Worm (Caenorhabditis elegans) whole organism, young adult: ENCODE results near the gene asd-1.

Source experiments
- B0336.3 ChIP-seq: fragments of 200-800 bp; sonication (Bioruptor generic); IDR thresholded peaks from 2 replicates; pipeline ENCODE4 v1.3.6; 2022; ENCODE audit warnings: missing genetic modification characterization, missing compliant biosample characterization
- D2030.7 ChIP-seq: fragments of 200-800 bp; sonication (Bioruptor generic); IDR thresholded peaks from 2 replicates; pipeline ENCODE4 v1.3.6; 2022; ENCODE audit warnings: missing genetic modification reagents, missing genetic modification characterization, missing compliant biosample characterization
- F23B12.7 ChIP-seq: sonication (generic microtip); optimal IDR thresholded peaks from 2 replicates; lab custom pipeline; 2017; ENCODE audit warnings: missing genetic modification characterization, mild to moderate bottlenecking, missing compliant biosample characterization, antibody characterized with exemption, moderate library complexity; ENCODE audit not compliant: insufficient read depth
- F37B4.10 ChIP-seq: fragments of 200-800 bp; sonication (Bioruptor generic); IDR thresholded peaks from 2 replicates; pipeline ENCODE4 v1.3.6; 2022; ENCODE audit warnings: missing genetic modification characterization, missing compliant biosample characterization
- F52B5.7 ChIP-seq: sonication (generic microtip); optimal IDR thresholded peaks from 2 replicates; lab custom pipeline; 2016; ENCODE audit warnings: mild to moderate bottlenecking, missing genetic modification characterization, missing compliant biosample characterization
- T07F8.4 ChIP-seq: sonication (generic microtip); optimal IDR thresholded peaks from 2 replicates; lab custom pipeline; 2016; ENCODE audit warnings: mild to moderate bottlenecking, missing genetic modification characterization, moderate library complexity, missing compliant biosample characterization
- attf-6 ChIP-seq: fragments of 200-800 bp; sonication (Bioruptor generic); IDR thresholded peaks from 2 replicates; pipeline ENCODE4 v1.3.6; 2022; ENCODE audit warnings: missing genetic modification reagents, missing genetic modification characterization, missing compliant biosample characterization
- bed-1 ChIP-seq: fragments of 200-800 bp; sonication (Bioruptor generic); IDR thresholded peaks from 2 replicates; pipeline ENCODE4 v1.3.6; 2022; ENCODE audit warnings: missing genetic modification reagents, missing genetic modification characterization, missing compliant biosample characterization
- die-1 ChIP-seq: sonication (generic microtip); optimal IDR thresholded peaks from 2 replicates; lab custom pipeline; 2016; ENCODE audit warnings: missing genotype, mild to moderate bottlenecking, missing genetic modification characterization, missing compliant biosample characterization
- dpff-1 ChIP-seq: sonication (generic microtip); optimal IDR thresholded peaks from 2 replicates; lab custom pipeline; 2017; ENCODE audit warnings: mild to moderate bottlenecking, missing genetic modification characterization, missing compliant biosample characterization
- efl-1 ChIP-seq: fragments of 150-350 bp; optimal IDR thresholded peaks from 2 replicates; lab custom pipeline; 2014; ENCODE audit warnings: missing biosample characterization, missing genetic modification reagents, missing genetic modification characterization
- ekl-4 ChIP-seq: fragments of 200-800 bp; sonication (Bioruptor generic); IDR thresholded peaks from 2 replicates; pipeline ENCODE4 v1.3.6; 2022; ENCODE audit warnings: missing genetic modification reagents, missing genetic modification characterization, missing compliant biosample characterization
- him-1 ChIP-seq: sonication (generic microtip); optimal IDR thresholded peaks from 2 replicates; lab custom pipeline; 2016; ENCODE audit warnings: missing genotype, missing genetic modification reagents, missing genetic modification characterization, missing compliant biosample characterization
- hlh-12 ChIP-seq: sonication (generic microtip); optimal IDR thresholded peaks from 2 replicates; lab custom pipeline; 2016; ENCODE audit warnings: missing genetic modification characterization, missing compliant biosample characterization
- hlh-26 ChIP-seq: fragments of 200-800 bp; sonication (Bioruptor generic); conservative IDR thresholded peaks from 2 replicates; pipeline ENCODE4 v1.3.6; 2022; ENCODE audit warnings: missing genetic modification reagents, missing genetic modification characterization, missing compliant biosample characterization
- hmg-1.2 ChIP-seq: fragments of 200-800 bp; sonication (Bioruptor generic); IDR thresholded peaks from 2 replicates; pipeline ENCODE4 v1.3.6; 2022; ENCODE audit warnings: missing genetic modification reagents, missing genetic modification characterization, missing compliant biosample characterization
- hmg-20 ChIP-seq: fragments of 200-800 bp; sonication (Bioruptor generic); IDR thresholded peaks from 2 replicates; pipeline ENCODE4 v1.3.6; 2022; ENCODE audit warnings: missing genetic modification reagents, missing genetic modification characterization, missing compliant biosample characterization
- hrde-1 ChIP-seq: sonication (generic microtip); optimal IDR thresholded peaks from 2 replicates; lab custom pipeline; 2016; ENCODE audit warnings: missing genetic modification characterization, mild to moderate bottlenecking, missing compliant biosample characterization, moderate library complexity, missing genotype, missing genetic modification reagents, borderline replicate concordance
- lag-1 ChIP-seq: fragments of 200-800 bp; sonication (Bioruptor generic); IDR thresholded peaks from 2 replicates; pipeline ENCODE4 v1.3.6; 2022; ENCODE audit warnings: missing genetic modification reagents, missing genetic modification characterization, missing compliant biosample characterization
- let-526 ChIP-seq: fragments of 200-800 bp; sonication (Bioruptor generic); IDR thresholded peaks from 2 replicates; pipeline ENCODE4 v1.3.6; 2022; ENCODE audit warnings: missing genetic modification reagents, missing genetic modification characterization, missing compliant biosample characterization
- let-607 ChIP-seq, 2 experiments: fragments of 200-800 bp in 1 of 2; sonication (Bioruptor generic) in 1 of 2; sonication (generic microtip) in 1 of 2; optimal IDR thresholded peaks; 2 replicates each; lab custom pipeline; 2016 to 2018; ENCODE audit warnings: mild to moderate bottlenecking in 2 of 2, missing compliant biosample characterization in 2 of 2, missing genetic modification characterization in 2 of 2, moderate library complexity in 2 of 2, missing genotype in 1 of 2
- lin-35 ChIP-seq, 3 experiments: fragments of 150-350 bp in 2 of 3; sonication (generic microtip) in 1 of 3; optimal IDR thresholded peaks; 2 replicates each; lab custom pipeline; 2014 to 2018; ENCODE audit warnings: missing biosample characterization in 3 of 3, missing genetic modification characterization in 3 of 3, missing genetic modification reagents in 3 of 3
- madf-6 ChIP-seq: fragments of 200-800 bp; sonication (Bioruptor generic); IDR thresholded peaks from 2 replicates; pipeline ENCODE4 v1.3.6; 2022; ENCODE audit warnings: missing genetic modification reagents, missing genetic modification characterization, missing compliant biosample characterization
- mcd-1 ChIP-seq: fragments of 200-800 bp; sonication (Bioruptor generic); IDR thresholded peaks from 2 replicates; pipeline ENCODE4 v1.3.6; 2022; ENCODE audit warnings: missing genetic modification reagents, missing genetic modification characterization, missing compliant biosample characterization
- nfyb-1 ChIP-seq: fragments of 200-800 bp; sonication (Bioruptor generic); IDR thresholded peaks from 2 replicates; pipeline ENCODE4 v1.3.6; 2022; ENCODE audit warnings: missing genetic modification reagents, missing genetic modification characterization, missing compliant biosample characterization
- nhr-120 ChIP-seq: fragments of 200-800 bp; sonication (Bioruptor generic); IDR thresholded peaks from 2 replicates; pipeline ENCODE4 v1.3.6; 2022; ENCODE audit warnings: missing genetic modification characterization, missing compliant biosample characterization
- nhr-80 ChIP-seq: sonication (generic microtip); optimal IDR thresholded peaks from 2 replicates; lab custom pipeline; 2016; ENCODE audit warnings: missing genetic modification characterization, missing compliant biosample characterization
- rec-8 ChIP-seq, 2 experiments: sonication (generic microtip); optimal IDR thresholded peaks; 2 replicates each; lab custom pipeline; 2016; ENCODE audit warnings: mild to moderate bottlenecking in 2 of 2, missing genetic modification characterization in 2 of 2, missing genetic modification reagents in 2 of 2, missing genotype in 2 of 2, missing biosample characterization in 1 of 2, missing compliant biosample characterization in 1 of 2, moderate library complexity in 1 of 2
- repo-1 ChIP-seq: sonication (generic microtip); optimal IDR thresholded peaks from 2 replicates; lab custom pipeline; 2017; ENCODE audit warnings: mild to moderate bottlenecking, missing genetic modification characterization, missing compliant biosample characterization
- rpc-1 ChIP-seq, 2 experiments: fragments of 150-350 bp in 1 of 2; sonication (generic microtip) in 1 of 2; optimal IDR thresholded peaks; 2 replicates each; lab custom pipeline; 2014 to 2018; ENCODE audit warnings: missing biosample characterization in 1 of 2, missing genetic modification characterization in 1 of 2, missing genetic modification reagents in 1 of 2, missing genotype in 1 of 2
- sea-2 ChIP-seq: fragments of 200-800 bp; sonication (Bioruptor generic); IDR thresholded peaks from 2 replicates; pipeline ENCODE4 v1.3.6; 2022; ENCODE audit warnings: missing genetic modification characterization, missing compliant biosample characterization
- snpc-1.3 ChIP-seq: sonication (generic microtip); optimal IDR thresholded peaks from 2 replicates; lab custom pipeline; 2017; ENCODE audit warnings: missing genetic modification characterization, mild to moderate bottlenecking, missing compliant biosample characterization, antibody characterized with exemption, moderate library complexity, missing genotype, missing genetic modification reagents; ENCODE audit not compliant: insufficient read depth
- snpc-3.4 ChIP-seq: sonication (generic microtip); optimal IDR thresholded peaks from 2 replicates; lab custom pipeline; 2017; ENCODE audit warnings: missing genetic modification characterization, mild to moderate bottlenecking, missing compliant biosample characterization, antibody characterized with exemption, moderate library complexity, missing genotype, missing genetic modification reagents
- tbp1 ChIP-seq: fragments of 200-800 bp; sonication (Bioruptor generic); optimal IDR thresholded peaks from 2 replicates; lab custom pipeline; 2018; ENCODE audit warnings: mild to moderate bottlenecking, missing genetic modification characterization, missing compliant biosample characterization
- unc-130 ChIP-seq: sonication (generic microtip); optimal IDR thresholded peaks from 2 replicates; lab custom pipeline; 2016; ENCODE audit warnings: missing genetic modification reagents, missing genetic modification characterization, missing compliant biosample characterization
- unc-62 ChIP-seq: fragments of 150-350 bp; optimal IDR thresholded peaks from 2 replicates; lab custom pipeline; 2014; ENCODE audit warnings: missing biosample characterization, missing genetic modification reagents, missing genetic modification characterization
- xnd-1 ChIP-seq: sonication (generic microtip); optimal IDR thresholded peaks from 2 replicates; lab custom pipeline; 2016; ENCODE audit warnings: missing genotype, missing genetic modification reagents, missing genetic modification characterization, missing compliant biosample characterization
- ztf-18 ChIP-seq: sonication (generic microtip); optimal IDR thresholded peaks from 2 replicates; lab custom pipeline; 2016; ENCODE audit warnings: missing genotype, mild to moderate bottlenecking, missing genetic modification characterization, missing compliant biosample characterization
- ztf-25 ChIP-seq: fragments of 200-800 bp; sonication (Bioruptor generic); IDR thresholded peaks from 2 replicates; pipeline ENCODE4 v1.3.6; 2022; ENCODE audit warnings: missing genetic modification reagents, missing genetic modification characterization, missing compliant biosample characterization
- ztf-26 ChIP-seq: sonication (generic microtip); optimal IDR thresholded peaks from 2 replicates; lab custom pipeline; 2017; ENCODE audit warnings: missing genetic modification characterization, missing compliant biosample characterization
- ztf-28 ChIP-seq: fragments of 200-800 bp; sonication (Bioruptor generic); IDR thresholded peaks from 2 replicates; pipeline ENCODE4 v1.3.6; 2022; ENCODE audit warnings: missing genetic modification reagents, missing genetic modification characterization, missing compliant biosample characterization

asd-1 gene

DNA sequence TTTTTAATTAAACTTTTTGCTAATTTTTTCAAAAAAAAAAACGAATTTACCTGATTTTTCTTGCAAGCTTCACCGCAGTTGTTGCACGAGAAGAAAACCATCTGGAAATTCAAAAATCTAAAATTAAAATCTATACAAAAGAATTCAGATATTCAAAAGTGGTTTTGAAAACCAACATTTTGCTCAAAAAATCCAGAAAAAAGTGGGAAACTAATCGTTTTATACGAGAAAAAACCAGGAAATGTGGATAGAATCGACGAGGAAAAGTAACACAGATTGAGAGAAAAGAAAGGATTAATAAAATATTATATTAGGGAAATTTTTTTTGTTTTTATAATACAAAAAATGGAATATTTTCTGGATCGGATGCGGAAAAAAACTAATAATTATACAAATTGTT, 33.0 kb upstream of the asd-1 start, which contains the start of gene C16C10.8:
TSS of gene C16C10.8 (minus strand) at position 101 of the 400 bp plus-strand sequence.
- TF ChIP-seq ztf-26 (tag; lab: Kevin White, UChicago) (no peak), F37B4.10 (GFP tag; lab: Robert Waterston, UW) (no peak), snpc-1.3 (tag; lab: Kevin White, UChicago) (no peak), let-607 (tag; optimal IDR thresholded peaks at IDR 0.05; lab: Kevin White, UChicago) (no peak)

DNA sequence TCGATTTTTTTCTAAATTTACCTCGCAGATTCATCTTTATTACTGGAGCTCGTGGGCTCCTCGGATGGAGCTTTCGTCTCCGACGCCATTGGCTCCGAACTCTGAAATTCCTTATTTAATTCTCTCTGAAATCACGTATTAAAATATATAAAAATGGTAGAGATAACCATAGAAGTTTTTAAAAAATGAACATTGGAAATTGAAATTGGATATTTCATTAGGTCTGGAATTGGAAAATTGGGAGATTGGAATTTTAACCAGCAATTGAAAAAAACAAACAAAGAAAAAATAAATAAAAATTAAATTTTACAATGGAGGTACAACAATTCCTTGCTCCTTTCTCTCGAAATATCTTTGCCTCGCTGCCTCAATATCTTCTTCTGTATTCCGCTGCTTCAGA, 30.3 kb upstream of the asd-1 start, which contains the start of gene rnf-5:
TSS of gene rnf-5 (minus strand) at position 101 of the 400 bp plus-strand sequence.
- no peak for TF ChIP-seq attf-6 (GFP tag; lab: Robert Waterston, UW)
- TF ChIP-seq tbp1 = no peak
- no peak for TF ChIP-seq die-1 (tag; lab: Kevin White, UChicago)
- no peak for TF ChIP-seq unc-62 (GFP tag; lab: Kevin White, UChicago)
- TF ChIP-seq hlh-26 (GFP tag; lab: Robert Waterston, UW) = no peak
- no peak for TF ChIP-seq hmg-20 (GFP tag; lab: Robert Waterston, UW)
- no peak for TF ChIP-seq repo-1 (tag; lab: Kevin White, UChicago)
- TF ChIP-seq F23B12.7 (tag; lab: Kevin White, UChicago) = no peak
- no peak for TF ChIP-seq hlh-12 (tag; lab: Kevin White, UChicago)

DNA sequence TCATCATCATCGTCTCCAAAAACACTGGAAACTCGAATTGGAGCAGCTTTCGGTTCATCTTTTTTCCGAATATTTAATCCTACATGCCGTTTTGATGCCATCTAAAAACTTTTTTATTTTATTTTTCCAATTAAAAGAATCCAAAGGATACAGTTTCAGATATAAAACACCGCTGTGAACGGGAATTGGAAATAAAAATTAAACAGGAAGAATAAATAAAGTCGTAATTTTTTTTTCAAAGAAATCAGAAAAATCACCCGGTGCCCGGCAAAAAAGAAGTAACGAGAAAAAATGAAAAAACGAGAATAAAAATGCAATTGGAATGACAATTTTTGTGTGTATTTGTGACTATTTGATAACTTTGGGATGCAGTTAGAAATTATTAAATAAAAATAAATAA, 28.4 kb upstream of the asd-1 start, which contains the start of gene ccdc-55:
TSS of gene ccdc-55 (minus strand) at position 101 of the 400 bp plus-strand sequence.
- no peak for TF ChIP-seq nhr-80 (tag; lab: Kevin White, UChicago)
- TF ChIP-seq sea-2 (GFP tag; lab: Robert Waterston, UW) = no peak
- TF ChIP-seq ztf-25 (GFP tag; lab: Robert Waterston, UW) = no peak

DNA sequence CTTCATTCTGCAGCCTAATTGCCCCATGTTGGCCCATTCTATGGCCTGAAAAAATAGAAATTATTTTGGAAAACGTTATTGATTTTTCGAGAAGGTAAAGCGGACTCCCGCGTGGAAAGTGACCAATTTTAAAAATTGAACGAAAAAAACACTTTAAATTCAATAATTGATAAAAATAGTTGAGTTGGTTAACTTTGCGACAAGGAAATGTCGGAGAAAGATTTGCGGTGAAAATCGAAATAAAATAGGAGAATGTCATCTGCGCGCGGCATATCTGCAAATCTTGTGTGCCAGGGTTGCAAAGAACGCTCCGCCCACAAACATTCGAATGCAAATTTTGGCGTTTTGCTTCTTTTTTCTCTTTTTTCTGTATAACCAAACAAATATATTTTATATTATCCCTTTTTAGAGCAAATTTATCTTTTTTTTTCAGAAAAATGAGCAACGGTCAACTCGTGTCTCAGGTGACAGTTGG, 26.1 kb upstream of the asd-1 start, which contains the start of the genes rnf-121 and C16C10.4:
TSS of gene rnf-121 (minus strand) at position 51 of the 475 bp plus-strand sequence.
TSS of gene C16C10.4 (plus strand) at position 434 of the 475 bp plus-strand sequence.
- TF ChIP-seq ztf-18 (tag; lab: Kevin White, UChicago) (peak; percentile 46), hrde-1 (tag; lab: Kevin White, UChicago) (peak; percentile 66), mcd-1 (GFP tag; lab: Robert Waterston, UW) (peak; percentile 75), hmg-1.2 (GFP tag; lab: Robert Waterston, UW) (peak; percentile 38; the same call in 1 of the 2 replicates), rpc-1 (optimal IDR thresholded peaks at IDR 0.05; lab: Kevin White, UChicago) (peak; percentile 56), rpc-1 (tag; optimal IDR thresholded peaks at IDR 0.05; lab: Kevin White, UChicago) (no peak), hlh-12 (tag; lab: Kevin White, UChicago) (no peak), him-1 (peak; percentile 0), nhr-120 (no peak), B0336.3 (GFP tag; lab: Robert Waterston, UW) (peak; percentile 20; the same call in 1 of the 2 replicates), ztf-25 (GFP tag; lab: Robert Waterston, UW) (0 out of 2 replicates have a peak, but pooled peaks have one; percentile 30), snpc-3.4 (tag; lab: Kevin White, UChicago) (peak; percentile 83), efl-1 (GFP tag; lab: Kevin White, UChicago) (peak; percentile 26), lin-35 (GFP tag; optimal IDR thresholded peaks at IDR 0.05; lab: Kevin White, UChicago) (peak in 1 of 3 experiments; percentile 25), madf-6 (GFP tag; lab: Robert Waterston, UW) (peak; percentile 82), tbp1 (peak; percentile 45), nhr-80 (tag; lab: Kevin White, UChicago) (peak; percentile 1), xnd-1 (tag; lab: Kevin White, UChicago) (peak; percentile 38), attf-6 (GFP tag; lab: Robert Waterston, UW) (no peak), lag-1 (GFP tag; lab: Robert Waterston, UW) (no peak), bed-1 (no peak), ekl-4 (GFP tag; lab: Robert Waterston, UW) (peak; percentile 60; the same call in 1 of the 2 replicates), F52B5.7 (tag; lab: Kevin White, UChicago) (peak; percentile 29), ztf-28 (GFP tag; lab: Robert Waterston, UW) (no peak), nfyb-1 (peak; percentile 77; the same call in 1 of the 2 replicates), D2030.7 (GFP tag; lab: Robert Waterston, UW) (peak; percentile 61; the same call in 1 of the 2 replicates), dpff-1 (no peak), unc-130 (GFP tag; lab: Kevin White, UChicago) (peak; percentile 73), T07F8.4 (peak; percentile 15), rec-8 (tag; optimal IDR thresholded peaks at IDR 0.05; lab: Kevin White, UChicago) (peak; percentile 51 to 75), let-526 (GFP tag; lab: Robert Waterston, UW) (no peak)
